Fruit fly (Drosophila melanogaster): ENCODE results near the gene Snmp1.
A peak's percentile ranks its signal among the peaks of the same experiment; 100 is the strongest.

Gene Snmp1

DNA sequence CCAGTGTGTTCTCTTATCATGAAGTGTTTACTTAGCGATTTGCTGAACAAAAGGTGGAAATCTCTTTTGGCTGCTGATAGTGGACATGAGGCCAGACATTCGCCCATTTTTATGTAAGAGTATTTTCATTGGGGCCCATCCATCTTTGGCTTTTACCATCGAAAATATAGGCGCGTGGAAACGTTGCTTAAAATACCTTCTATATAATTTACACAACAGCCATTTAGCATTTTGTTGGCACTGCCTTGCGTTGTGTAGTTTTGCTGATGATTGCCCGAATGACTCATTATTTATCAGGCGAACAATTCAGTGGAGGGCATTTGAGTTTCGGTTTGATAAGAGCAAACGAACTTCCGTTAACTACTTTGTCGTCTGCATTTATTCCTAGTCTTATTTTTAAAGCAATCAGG, 6.4 kb downstream of the Snmp1 start (continued):
- TF ChIP-seq B-H2 (GFP tag; optimal IDR thresholded peaks at IDR 0.05) (peak; percentile 24), Atf3 (GFP tag; optimal IDR thresholded peaks at IDR 0.05) (no peak), Hr51 (GFP tag; optimal IDR thresholded peaks at IDR 0.05) (peak in 1 of 2 experiments; percentile 61), Dek (tag; optimal IDR thresholded peaks at IDR 0.05) (peak; percentile 33), gcm (GFP tag; optimal IDR thresholded peaks at IDR 0.05) (no peak), dati (GFP tag; IDR thresholded peaks at IDR 0.05) (no peak), CG2712 (tag; optimal IDR thresholded peaks at IDR 0.05) (no peak), CG7357 (GFP tag; IDR thresholded peaks at IDR 0.05) (no peak), Atf6 (GFP tag; IDR thresholded peaks at IDR 0.05) (peak; percentile 56), CG17912 (GFP tag; optimal IDR thresholded peaks at IDR 0.05) (no peak), sens (GFP tag) (peak; percentile 51), pho (GFP tag; optimal IDR thresholded peaks at IDR 0.05) (peak; percentile 62), kay (GFP tag; optimal IDR thresholded peaks at IDR 0.05) (peak; percentile 38), bcd (GFP tag; optimal IDR thresholded peaks at IDR 0.05) (peak; percentile 15), CG8944 (GFP tag; optimal IDR thresholded peaks at IDR 0.05) (peak; percentile 2), sqz (GFP tag; optimal IDR thresholded peaks at IDR 0.05) (no peak), bsh (GFP tag; optimal IDR thresholded peaks at IDR 0.05) (no peak), GATAe (GFP tag; conservative IDR thresholded peaks at IDR 0.05) (peak; percentile 28; the same call in 1 of the 2 replicates), CG14710 (tag; optimal IDR thresholded peaks at IDR 0.05) (no peak), HLH54F (GFP tag; optimal IDR thresholded peaks at IDR 0.05) (peak; percentile 59), wek (GFP tag; optimal IDR thresholded peaks at IDR 0.05) (no peak), CG30403 (GFP tag; optimal IDR thresholded peaks at IDR 0.05) (peak; percentile 34), CG17385 (GFP tag; optimal IDR thresholded peaks at IDR 0.05) (peak; percentile 41), NK7.1 (GFP tag; optimal IDR thresholded peaks at IDR 0.05) (peak; percentile 32), pros (GFP tag; optimal IDR thresholded peaks at IDR 0.05) (no peak), Poxn (GFP tag; IDR thresholded peaks at IDR 0.05) (0 out of 2 replicates have a peak, but pooled peaks have one; percentile 14), Elba2 (GFP tag; optimal IDR thresholded peaks at IDR 0.05) (no peak), CG10462 (GFP tag; optimal IDR thresholded peaks at IDR 0.05) (no peak), slbo (GFP tag; IDR thresholded peaks at IDR 0.05) (peak; percentile 66), Mad (GFP tag; optimal IDR thresholded peaks at IDR 0.05) (peak; percentile 8), CoRest (tag; optimal IDR thresholded peaks at IDR 0.05) (peak; percentile 33), E2f1 (GFP tag; IDR thresholded peaks at IDR 0.05) (peak; percentile 20; the same call in 1 of the 2 replicates), Xbp1 (GFP tag; optimal IDR thresholded peaks at IDR 0.05) (peak; percentile 38), Nf-YC (tag; optimal IDR thresholded peaks at IDR 0.05) (no peak), HmgZ (tag; optimal IDR thresholded peaks at IDR 0.05) (peak; percentile 84), maf-S (GFP tag; optimal IDR thresholded peaks at IDR 0.05) (peak; percentile 40), CG13424 (tag; optimal IDR thresholded peaks at IDR 0.05) (peak; percentile 16), wdn (GFP tag; IDR thresholded peaks at IDR 0.05) (0 out of 2 replicates have a peak, but pooled peaks have one; percentile 20), Dip3 (GFP tag; optimal IDR thresholded peaks at IDR 0.05) (peak; percentile 65), CG8290 (GFP tag; optimal IDR thresholded peaks at IDR 0.05) (no peak), CG8290 (tag; optimal IDR thresholded peaks at IDR 0.05) (peak in 1 of 2 experiments; percentile 87), cwo (GFP tag; optimal IDR thresholded peaks at IDR 0.05) (peak; percentile 26), YL-1 (GFP tag; optimal IDR thresholded peaks at IDR 0.05) (no peak), CG17568 (GFP tag; optimal IDR thresholded peaks at IDR 0.05) (peak; percentile 50), Neu2 (GFP tag; optimal IDR thresholded peaks at IDR 0.05; ENCODE audit: borderline replicate concordance) (no peak), sens-2 (GFP tag; IDR thresholded peaks at IDR 0.05) (no peak), Blimp-1 (GFP tag; optimal IDR thresholded peaks at IDR 0.05) (no peak), CG17612 (GFP tag; IDR thresholded peaks at IDR 0.05) (no peak), CG2678 (tag; optimal IDR thresholded peaks at IDR 0.05) (peak; percentile 53), fd96Cb (tag; optimal IDR thresholded peaks at IDR 0.05) (no peak), Fer1 (GFP tag; optimal IDR thresholded peaks at IDR 0.05) (peak; percentile 53)
